Fruit fly (Drosophila melanogaster): Measurements from ENCODE around the gene Spn28Dc.

The Spn28Dc gene

DNA sequence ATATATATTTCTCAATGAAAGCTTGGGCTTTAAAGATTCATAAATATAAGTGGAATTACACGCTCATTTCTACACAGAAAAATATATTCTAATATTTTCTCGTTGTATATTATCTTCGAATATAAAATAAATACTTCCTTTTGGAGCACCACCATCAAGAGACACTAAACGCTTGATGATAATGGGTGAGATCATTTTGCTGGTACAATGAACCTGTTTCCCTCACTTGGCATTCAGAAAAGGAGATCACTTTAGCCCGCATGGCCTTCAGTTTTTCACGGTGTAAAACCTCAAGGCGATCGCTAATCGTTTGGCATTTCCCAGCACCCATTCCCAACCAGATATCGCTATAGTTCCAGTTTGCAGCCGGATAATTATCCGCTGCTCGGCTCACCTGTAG, 972 bp downstream of the Spn28Dc start (continued):
- TF ChIP-seq dsx (GFP tag; optimal IDR thresholded peaks at IDR 0.05; ENCODE audit: poor library complexity, severe bottlenecking) (peak; percentile 67), CG16779 (tag; optimal IDR thresholded peaks at IDR 0.05) (peak; percentile 5), cyc (GFP tag; optimal IDR thresholded peaks at IDR 0.05) (peak; percentile 57), Sox15 (GFP tag; optimal IDR thresholded peaks at IDR 0.05) (peak; percentile 24), Sox102F (GFP tag; optimal IDR thresholded peaks at IDR 0.05) (peak; percentile 2), CG6792 (GFP tag; optimal IDR thresholded peaks at IDR 0.05) (peak; percentile 15), Hr39 (GFP tag; optimal IDR thresholded peaks at IDR 0.05) (peak; percentile 46), Gug (GFP tag; IDR thresholded peaks at IDR 0.05) (peak; percentile 42; the same call in 1 of the 2 replicates)

DNA sequence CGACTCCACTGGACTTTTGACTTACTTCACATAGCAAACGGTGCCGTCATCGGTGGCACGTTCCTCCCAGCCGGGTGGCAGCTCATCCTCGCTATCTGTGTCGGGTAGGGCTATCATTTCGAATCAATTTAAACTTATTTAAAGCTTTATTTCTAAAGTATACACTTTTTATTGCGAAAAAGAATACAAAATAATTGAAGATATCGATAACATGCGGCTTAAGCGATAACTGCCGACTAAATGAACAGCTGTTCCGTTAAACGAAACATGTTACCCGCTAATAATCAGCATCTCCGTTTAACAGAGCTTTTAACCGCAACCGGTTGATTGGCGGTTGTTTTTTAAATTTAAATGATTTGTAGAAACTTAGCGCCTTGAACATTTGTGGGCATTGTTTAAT, 2.9 kb downstream of the Spn28Dc start, which contains the start of gene Wwox:
Wwox (minus strand) TSS at position 215 of the 400 bp plus-strand sequence.
- no peak for TF ChIP-seq CG3032 (tag; optimal IDR thresholded peaks at IDR 0.05)
- TF ChIP-seq svp (GFP tag), result peak; percentile 64
- TF ChIP-seq dsx (GFP tag; optimal IDR thresholded peaks at IDR 0.05; ENCODE audit: poor library complexity, severe bottlenecking), result peak; percentile 51
- TF ChIP-seq Eip78C (GFP tag), result peak; percentile 43
- no peak for TF ChIP-seq CG8119 (GFP tag; IDR thresholded peaks at IDR 0.05)

DNA sequence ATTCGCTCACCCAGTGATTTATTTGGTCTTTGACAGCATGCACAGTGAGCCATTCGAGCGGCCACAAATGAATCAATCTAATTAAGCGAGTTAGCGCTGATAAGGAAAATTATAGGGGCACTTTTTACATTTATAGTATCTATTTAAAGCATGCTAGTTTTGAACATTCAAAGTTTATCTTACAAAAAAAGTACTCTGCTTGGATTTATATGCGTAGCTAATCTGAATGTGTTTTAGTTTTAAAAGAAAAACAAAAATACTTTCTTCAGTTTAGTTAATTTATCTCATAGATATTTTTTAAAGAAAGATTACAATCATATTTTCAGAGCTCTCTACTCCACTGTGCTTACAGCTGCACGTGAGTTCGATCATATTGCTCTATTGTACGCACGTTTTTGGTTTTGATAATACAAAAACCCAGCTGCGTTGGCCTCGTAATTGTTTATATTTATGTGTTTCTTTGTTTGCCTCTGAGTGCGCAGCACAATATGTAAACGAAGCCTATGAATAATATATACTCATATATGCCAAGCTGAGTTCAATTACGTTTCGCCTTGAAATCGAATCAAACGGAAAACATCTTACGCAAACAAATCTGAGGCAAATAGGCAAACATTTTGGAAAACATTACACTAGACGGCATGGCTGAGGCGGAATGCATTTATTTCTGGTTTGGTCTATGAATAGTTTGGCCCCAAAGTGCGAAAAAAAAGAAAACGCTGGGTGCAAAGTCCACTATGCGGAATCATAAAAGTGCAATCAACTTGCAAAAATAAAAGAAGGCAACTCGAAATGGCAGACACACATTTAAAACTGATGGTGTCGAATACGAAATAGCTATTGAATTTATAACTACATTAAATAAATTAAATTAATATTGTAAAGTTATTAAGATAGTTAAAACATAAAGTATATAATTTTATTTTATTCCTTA, 5.0 kb downstream of the Spn28Dc start:
- peak; percentile 90 for TF ChIP-seq Met (GFP tag; optimal IDR thresholded peaks at IDR 0.05)
- peak; percentile 86 for TF ChIP-seq Lpt (GFP tag; optimal IDR thresholded peaks at IDR 0.05)
- no peak for TF ChIP-seq Hr38 (GFP tag; optimal IDR thresholded peaks at IDR 0.05)
- peak; percentile 89 for TF ChIP-seq pdm3 (GFP tag; optimal IDR thresholded peaks at IDR 0.05)
- peak; percentile 65 to 96 for TF ChIP-seq salr (GFP tag; optimal IDR thresholded peaks at IDR 0.05)
- peak; percentile 85 for TF ChIP-seq CG11294 (GFP tag; IDR thresholded peaks at IDR 0.05)
- TF ChIP-seq Blimp-1 (GFP tag; optimal IDR thresholded peaks at IDR 0.05), result peak; percentile 41
- TF ChIP-seq Gug (GFP tag; IDR thresholded peaks at IDR 0.05), result peak; percentile 91
- peak; percentile 75 for TF ChIP-seq Ets21C (GFP tag; optimal IDR thresholded peaks at IDR 0.05)
- TF ChIP-seq Sox15 (GFP tag; optimal IDR thresholded peaks at IDR 0.05), result peak; percentile 65
- peak; percentile 92 for TF ChIP-seq Hr4 (GFP tag; optimal IDR thresholded peaks at IDR 0.05)
- TF ChIP-seq Hr39 (GFP tag; optimal IDR thresholded peaks at IDR 0.05), result peak; percentile 79
- peak; percentile 70 for TF ChIP-seq vri (GFP tag; optimal IDR thresholded peaks at IDR 0.05)
- TF ChIP-seq Smox (GFP tag; optimal IDR thresholded peaks at IDR 0.05), result peak; percentile 84
- peak; percentile 48 for TF ChIP-seq fd85E (GFP tag; optimal IDR thresholded peaks at IDR 0.05)
- TF ChIP-seq Sox14 (GFP tag; optimal IDR thresholded peaks at IDR 0.05), result peak; percentile 92
- peak; percentile 65 for TF ChIP-seq CG16779 (tag; optimal IDR thresholded peaks at IDR 0.05)
- TF ChIP-seq CG10669 (GFP tag; optimal IDR thresholded peaks at IDR 0.05), result peak; percentile 85
- TF ChIP-seq fd59A (GFP tag; optimal IDR thresholded peaks at IDR 0.05), result peak; percentile 79
- peak; percentile 91 for TF ChIP-seq achi (GFP tag; optimal IDR thresholded peaks at IDR 0.05)
- TF ChIP-seq CG8119 (GFP tag; IDR thresholded peaks at IDR 0.05), result peak; percentile 97
- TF ChIP-seq CG32006 (GFP tag; optimal IDR thresholded peaks at IDR 0.05), result peak; percentile 96
- TF ChIP-seq cyc (GFP tag; optimal IDR thresholded peaks at IDR 0.05), result peak; percentile 73
- TF ChIP-seq CG6808 (GFP tag; optimal IDR thresholded peaks at IDR 0.05), result peak; percentile 81
- TF ChIP-seq CG7368 (GFP tag; optimal IDR thresholded peaks at IDR 0.05), result peak; percentile 79
- TF ChIP-seq CG6163 (GFP tag; IDR thresholded peaks at IDR 0.05), result peak; percentile 81
- TF ChIP-seq svp (GFP tag), result peak; percentile 97
- TF ChIP-seq esn (GFP tag; optimal IDR thresholded peaks at IDR 0.05), result peak; percentile 91
- TF ChIP-seq OdsH (GFP tag; optimal IDR thresholded peaks at IDR 0.05), result peak; percentile 91
- peak; percentile 73 for TF ChIP-seq CG6792 (GFP tag; optimal IDR thresholded peaks at IDR 0.05)
- TF ChIP-seq topi (GFP tag; optimal IDR thresholded peaks at IDR 0.05), result peak; percentile 83
- TF ChIP-seq CG8632 (GFP tag; optimal IDR thresholded peaks at IDR 0.05), result peak; percentile 53
- peak; percentile 93 for TF ChIP-seq CG6276 (GFP tag; optimal IDR thresholded peaks at IDR 0.05)
- TF ChIP-seq CG6854 (GFP tag; optimal IDR thresholded peaks at IDR 0.05), result peak; percentile 50
- peak; percentile 84 for TF ChIP-seq acj6 (GFP tag; optimal IDR thresholded peaks at IDR 0.05)
- TF ChIP-seq CG34406 (GFP tag; optimal IDR thresholded peaks at IDR 0.05), result peak; percentile 82
- TF ChIP-seq net (GFP tag; optimal IDR thresholded peaks at IDR 0.05), result peak; percentile 92
- TF ChIP-seq fkh (GFP tag; optimal IDR thresholded peaks at IDR 0.05), result peak; percentile 75
- peak; percentile 92 for TF ChIP-seq CG4318 (GFP tag; optimal IDR thresholded peaks at IDR 0.05)
- TF ChIP-seq CG9139 (GFP tag; optimal IDR thresholded peaks at IDR 0.05), result peak; percentile 62
